Worm (Caenorhabditis elegans) whole organism, young adult: Measurements from ENCODE around the gene srh-79.

Experiments used
- B0019.2 ChIP-seq: fragments of 200-800 bp; sonication (Bioruptor generic); conservative IDR thresholded peaks from 2 replicates; pipeline ENCODE4 v1.3.6; 2022; ENCODE audit warnings: missing genetic modification reagents, missing genetic modification characterization, missing compliant biosample characterization
- C06A6.2 ChIP-seq: fragments of 200-800 bp; sonication (Bioruptor generic); conservative IDR thresholded peaks from 2 replicates; pipeline ENCODE4 v1.3.6; 2022; ENCODE audit warnings: missing genetic modification characterization, missing compliant biosample characterization
- F22D6.2 ChIP-seq: sonication (generic microtip); optimal IDR thresholded peaks from 2 replicates; lab custom pipeline; 2016; ENCODE audit warnings: mild to moderate bottlenecking, missing genetic modification characterization, missing compliant biosample characterization
- F23B12.7 ChIP-seq: sonication (generic microtip); optimal IDR thresholded peaks from 2 replicates; lab custom pipeline; 2017; ENCODE audit warnings: missing genetic modification characterization, mild to moderate bottlenecking, missing compliant biosample characterization, antibody characterized with exemption, moderate library complexity; ENCODE audit not compliant: insufficient read depth
- F49E8.2 ChIP-seq: sonication (generic microtip); optimal IDR thresholded peaks from 3 replicates; lab custom pipeline; 2017; ENCODE audit warnings: missing genetic modification characterization, mild to moderate bottlenecking, missing compliant biosample characterization, antibody characterized with exemption, moderate library complexity; ENCODE audit not compliant: insufficient read depth
- F52B5.7 ChIP-seq: sonication (generic microtip); optimal IDR thresholded peaks from 2 replicates; lab custom pipeline; 2016; ENCODE audit warnings: mild to moderate bottlenecking, missing genetic modification characterization, missing compliant biosample characterization
- T07F8.4 ChIP-seq: sonication (generic microtip); optimal IDR thresholded peaks from 2 replicates; lab custom pipeline; 2016; ENCODE audit warnings: mild to moderate bottlenecking, missing genetic modification characterization, moderate library complexity, missing compliant biosample characterization
- T26A5.8 ChIP-seq: sonication (generic microtip); optimal IDR thresholded peaks from 2 replicates; lab custom pipeline; 2016; ENCODE audit warnings: missing genetic modification characterization, missing compliant biosample characterization
- Y53F4B.3 ChIP-seq: fragments of 200-800 bp; sonication (Bioruptor generic); IDR thresholded peaks from 2 replicates; pipeline ENCODE4 v1.3.6; 2022; ENCODE audit warnings: missing genetic modification reagents, missing genetic modification characterization, missing compliant biosample characterization
- ZK185.1 ChIP-seq: sonication (generic microtip); optimal IDR thresholded peaks from 2 replicates; lab custom pipeline; 2016; ENCODE audit warnings: mild to moderate bottlenecking, missing genetic modification characterization, missing compliant biosample characterization; ENCODE audit not compliant: poor library complexity, severe bottlenecking
- atf-7 ChIP-seq: sonication (generic microtip); optimal IDR thresholded peaks from 2 replicates; lab custom pipeline; 2017; ENCODE audit warnings: mild to moderate bottlenecking, missing genetic modification characterization, missing compliant biosample characterization
- bed-1 ChIP-seq: fragments of 200-800 bp; sonication (Bioruptor generic); IDR thresholded peaks from 2 replicates; pipeline ENCODE4 v1.3.6; 2022; ENCODE audit warnings: missing genetic modification reagents, missing genetic modification characterization, missing compliant biosample characterization
- ceh-100 ChIP-seq: fragments of 200-800 bp; sonication (Bioruptor generic); IDR thresholded peaks from 2 replicates; pipeline ENCODE4 v1.3.6; 2022; ENCODE audit warnings: missing genetic modification reagents, missing genetic modification characterization, missing compliant biosample characterization
- ceh-40 ChIP-seq: fragments of 200-800 bp; sonication (Bioruptor generic); IDR thresholded peaks from 2 replicates; pipeline ENCODE4 v1.3.6; 2022; ENCODE audit warnings: missing genetic modification characterization, missing compliant biosample characterization
- egl-18 ChIP-seq: fragments of 200-800 bp; sonication (Bioruptor generic); IDR thresholded peaks from 2 replicates; pipeline ENCODE4 v1.3.6; 2022; ENCODE audit warnings: missing genetic modification reagents, missing genetic modification characterization, missing compliant biosample characterization
- egl-44 ChIP-seq: fragments of 200-800 bp; sonication (Bioruptor generic); IDR thresholded peaks from 2 replicates; pipeline ENCODE4 v1.3.6; 2022; ENCODE audit warnings: missing genetic modification reagents, missing genetic modification characterization, missing compliant biosample characterization
- egrh-3 ChIP-seq: fragments of 200-800 bp; sonication (Bioruptor generic); IDR thresholded peaks from 2 replicates; pipeline ENCODE4 v1.3.6; 2022; ENCODE audit warnings: missing genetic modification reagents, missing genetic modification characterization, missing compliant biosample characterization
- him-1 ChIP-seq: sonication (generic microtip); optimal IDR thresholded peaks from 2 replicates; lab custom pipeline; 2016; ENCODE audit warnings: missing genotype, missing genetic modification reagents, missing genetic modification characterization, missing compliant biosample characterization
- hmg-1.2 ChIP-seq: fragments of 200-800 bp; sonication (Bioruptor generic); IDR thresholded peaks from 2 replicates; pipeline ENCODE4 v1.3.6; 2022; ENCODE audit warnings: missing genetic modification reagents, missing genetic modification characterization, missing compliant biosample characterization
- hrde-1 ChIP-seq: sonication (generic microtip); optimal IDR thresholded peaks from 2 replicates; lab custom pipeline; 2016; ENCODE audit warnings: missing genetic modification characterization, mild to moderate bottlenecking, missing compliant biosample characterization, moderate library complexity, missing genotype, missing genetic modification reagents, borderline replicate concordance
- let-526 ChIP-seq: fragments of 200-800 bp; sonication (Bioruptor generic); IDR thresholded peaks from 2 replicates; pipeline ENCODE4 v1.3.6; 2022; ENCODE audit warnings: missing genetic modification reagents, missing genetic modification characterization, missing compliant biosample characterization
- lin-26 ChIP-seq: fragments of 200-800 bp; sonication (Bioruptor generic); IDR thresholded peaks from 2 replicates; pipeline ENCODE4 v1.3.6; 2022; ENCODE audit warnings: missing genetic modification reagents, missing genetic modification characterization, missing compliant biosample characterization
- lin-35 ChIP-seq, 3 experiments: fragments of 150-350 bp in 2 of 3; sonication (generic microtip) in 1 of 3; optimal IDR thresholded peaks; 2 replicates each; lab custom pipeline; 2014 to 2018; ENCODE audit warnings: missing biosample characterization in 3 of 3, missing genetic modification characterization in 3 of 3, missing genetic modification reagents in 3 of 3
- lsy-27 ChIP-seq: sonication (generic microtip); optimal IDR thresholded peaks from 2 replicates; lab custom pipeline; 2017; ENCODE audit warnings: missing genetic modification characterization, mild to moderate bottlenecking, missing compliant biosample characterization, antibody characterized with exemption, missing genotype, borderline replicate concordance; ENCODE audit not compliant: insufficient read depth
- madf-10 ChIP-seq: sonication (generic microtip); optimal IDR thresholded peaks from 2 replicates; lab custom pipeline; 2016; ENCODE audit warnings: mild to moderate bottlenecking, missing genetic modification characterization, missing compliant biosample characterization
- madf-6 ChIP-seq: fragments of 200-800 bp; sonication (Bioruptor generic); IDR thresholded peaks from 2 replicates; pipeline ENCODE4 v1.3.6; 2022; ENCODE audit warnings: missing genetic modification reagents, missing genetic modification characterization, missing compliant biosample characterization
- mes-4 ChIP-seq: sonication (generic microtip); optimal IDR thresholded peaks from 2 replicates; lab custom pipeline; 2016; ENCODE audit warnings: missing genotype, missing genetic modification characterization, missing compliant biosample characterization
- nfya-2 ChIP-seq: fragments of 200-800 bp; sonication (Bioruptor generic); IDR thresholded peaks from 2 replicates; pipeline ENCODE4 v1.3.6; 2022; ENCODE audit warnings: missing genetic modification reagents, missing genetic modification characterization, missing compliant biosample characterization
- nhr-80 ChIP-seq: sonication (generic microtip); optimal IDR thresholded peaks from 2 replicates; lab custom pipeline; 2016; ENCODE audit warnings: missing genetic modification characterization, missing compliant biosample characterization
- pbrm-1 ChIP-seq: fragments of 200-800 bp; sonication (Bioruptor generic); IDR thresholded peaks from 2 replicates; pipeline ENCODE4 v1.3.6; 2022; ENCODE audit warnings: missing genetic modification reagents, missing genetic modification characterization, missing compliant biosample characterization
- sdz-38 ChIP-seq: sonication (generic microtip); optimal IDR thresholded peaks from 2 replicates; lab custom pipeline; 2016; ENCODE audit warnings: missing genotype, missing genetic modification characterization, missing compliant biosample characterization
- somi-1 ChIP-seq: fragments of 200-800 bp; sonication (Bioruptor generic); optimal IDR thresholded peaks from 2 replicates; lab custom pipeline; 2018; ENCODE audit warnings: mild to moderate bottlenecking, missing genetic modification characterization, missing compliant biosample characterization
- tbp1 ChIP-seq: fragments of 200-800 bp; sonication (Bioruptor generic); optimal IDR thresholded peaks from 2 replicates; lab custom pipeline; 2018; ENCODE audit warnings: mild to moderate bottlenecking, missing genetic modification characterization, missing compliant biosample characterization
- tbx-9 ChIP-seq: sonication (generic microtip); optimal IDR thresholded peaks from 2 replicates; lab custom pipeline; 2016; ENCODE audit warnings: borderline replicate concordance, missing genetic modification characterization, inconsistent platforms, missing compliant biosample characterization
- tlf-1 ChIP-seq: fragments of 200-800 bp; sonication (Bioruptor generic); optimal IDR thresholded peaks from 2 replicates; lab custom pipeline; 2018; ENCODE audit warnings: mild to moderate bottlenecking, missing genetic modification characterization, missing compliant biosample characterization
- unc-62 ChIP-seq: fragments of 150-350 bp; optimal IDR thresholded peaks from 2 replicates; lab custom pipeline; 2014; ENCODE audit warnings: missing biosample characterization, missing genetic modification reagents, missing genetic modification characterization

srh-79 gene

DNA sequence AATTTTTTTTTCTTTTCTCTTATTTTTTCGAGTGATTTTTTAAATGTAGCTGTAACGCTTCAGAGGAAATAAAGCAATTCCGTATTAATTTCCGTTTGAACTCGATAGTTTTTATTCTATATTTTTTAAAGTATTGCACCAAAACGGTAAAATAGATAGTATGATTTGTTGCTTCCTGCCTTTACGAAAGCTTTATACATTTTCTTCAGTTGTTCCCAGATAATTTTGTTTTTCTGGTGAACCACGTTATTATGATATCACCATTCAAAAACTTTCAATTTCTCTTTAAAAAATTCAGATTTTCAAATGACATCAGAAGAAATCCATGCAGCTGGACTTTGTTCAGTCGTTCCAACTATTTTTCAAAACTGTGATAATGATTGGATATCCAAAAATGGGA lies 17.4 kb downstream of the srh-79 start, which contains the start of gene srb-18:
Gene srb-18, plus strand, starts transcription at position 301 of the 400 bp plus-strand sequence.
- TF ChIP-seq pbrm-1 (GFP tag; lab: Robert Waterston, UW), result no peak
- TF ChIP-seq ZK185.1, result no peak
- no peak for TF ChIP-seq madf-6 (GFP tag; lab: Robert Waterston, UW)
- no peak for TF ChIP-seq egl-18 (GFP tag; lab: Robert Waterston, UW)
- no peak for TF ChIP-seq hrde-1
- no peak for TF ChIP-seq egrh-3 (GFP tag; lab: Robert Waterston, UW)
- TF ChIP-seq ceh-40 (GFP tag; lab: Robert Waterston, UW), result no peak
- no peak for TF ChIP-seq lin-35 (GFP tag; optimal IDR thresholded peaks at IDR 0.05; lab: Kevin White, UChicago)
- no peak for TF ChIP-seq let-526 (GFP tag; lab: Robert Waterston, UW)
- no peak for TF ChIP-seq lin-26 (GFP tag; lab: Robert Waterston, UW)
- no peak for TF ChIP-seq F49E8.2 (tag; lab: Kevin White, UChicago)
- no peak for TF ChIP-seq mes-4
- no peak for TF ChIP-seq tbx-9 (tag; lab: Kevin White, UChicago)
- TF ChIP-seq him-1, result no peak
- no peak for TF ChIP-seq tlf-1 (GFP tag; lab: Kevin White, UChicago)
- TF ChIP-seq nfya-2 (GFP tag; lab: Robert Waterston, UW), result no peak
- no peak for TF ChIP-seq lsy-27 (tag; lab: Kevin White, UChicago)
- TF ChIP-seq T07F8.4 (tag; lab: Kevin White, UChicago), result no peak
- no peak for TF ChIP-seq bed-1 (GFP tag; lab: Robert Waterston, UW)
- TF ChIP-seq, all 124 proteins: peak for 0

DNA sequence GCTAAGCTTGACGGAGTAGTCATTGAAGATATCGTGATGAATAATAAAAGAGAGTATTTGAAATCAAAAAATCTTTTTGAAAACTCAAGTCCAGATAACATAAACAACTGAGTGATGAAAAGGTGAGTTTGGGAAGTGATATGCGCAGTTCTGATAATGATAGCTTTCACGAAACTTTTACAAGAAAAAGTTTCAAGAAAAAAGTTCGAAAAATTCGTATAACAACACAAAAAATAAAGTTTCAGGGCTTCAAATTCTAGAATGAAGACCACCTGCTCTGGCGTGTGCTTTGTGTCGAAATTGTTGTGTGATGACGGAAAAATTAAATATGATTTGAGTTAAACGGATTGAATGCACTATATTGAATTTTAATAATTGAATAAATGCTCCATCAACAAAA lies 22.5 kb downstream of the srh-79 start, which contains the start of gene srb-19:
Gene srb-19, minus strand, starts transcription at position 101 of the 400 bp plus-strand sequence.
- TF ChIP-seq ceh-100 (no peak), atf-7 (tag; lab: Kevin White, UChicago) (no peak), hmg-1.2 (GFP tag; lab: Robert Waterston, UW) (no peak), ceh-40 (GFP tag; lab: Robert Waterston, UW) (no peak), lin-35 (GFP tag; optimal IDR thresholded peaks at IDR 0.05; lab: Kevin White, UChicago) (no peak), Y53F4B.3 (GFP tag; lab: Robert Waterston, UW) (no peak), madf-10 (tag; lab: Kevin White, UChicago) (no peak), F23B12.7 (tag; lab: Kevin White, UChicago) (no peak), somi-1 (GFP tag; lab: Kevin White, UChicago) (no peak), sdz-38 (tag; lab: Kevin White, UChicago) (no peak), egrh-3 (GFP tag; lab: Robert Waterston, UW) (no peak), tbp1 (GFP tag; lab: Kevin White, UChicago) (no peak), T26A5.8 (no peak), B0019.2 (GFP tag; lab: Robert Waterston, UW) (no peak), F22D6.2 (no peak), egl-44 (GFP tag; lab: Robert Waterston, UW) (no peak), C06A6.2 (GFP tag; lab: Robert Waterston, UW) (no peak), lin-26 (GFP tag; lab: Robert Waterston, UW) (no peak), unc-62 (GFP tag; lab: Kevin White, UChicago) (no peak)

DNA sequence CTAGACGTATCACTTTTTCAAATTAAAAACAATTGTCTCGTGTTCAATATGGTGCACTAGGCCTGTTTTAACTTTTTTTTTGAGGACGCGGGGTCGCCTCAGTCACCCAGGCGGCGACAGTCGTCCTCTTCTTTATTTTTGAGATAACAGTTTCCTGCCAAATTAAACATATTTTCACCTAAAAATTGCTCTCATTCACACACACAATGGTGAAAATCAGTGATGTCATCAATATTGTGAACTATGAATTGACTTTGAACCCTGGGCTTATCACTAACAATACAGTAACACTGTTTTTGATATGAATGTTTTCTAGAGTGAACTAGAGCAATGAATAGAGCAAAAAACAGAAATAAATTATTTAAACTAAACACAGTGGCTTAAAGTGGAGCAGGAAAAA lies 23.8 kb downstream of the srh-79 start:
- no peak for TF ChIP-seq F52B5.7 (tag; lab: Kevin White, UChicago)
- TF ChIP-seq nhr-80 (tag; lab: Kevin White, UChicago), result peak; percentile 73
